Worm (Caenorhabditis elegans) whole organism, late embryonic: ENCODE data around the gene srh-272.

Source experiments
- C38D4.7 ChIP-seq: fragments of 200-800 bp; sonication (Bioruptor generic); optimal IDR thresholded peaks from 2 replicates; lab custom pipeline; 2018; ENCODE audit warnings: mild to moderate bottlenecking, missing genetic modification characterization, moderate library complexity, missing compliant biosample characterization
- K09A11.1 ChIP-seq: sonication (generic microtip); optimal IDR thresholded peaks from 2 replicates; lab custom pipeline; 2017; ENCODE audit warnings: antibody characterized with exemption, mild to moderate bottlenecking, missing genetic modification characterization, missing compliant biosample characterization; ENCODE audit not compliant: insufficient read depth
- T23F11.4 ChIP-seq: fragments of 200-800 bp; sonication (Bioruptor generic); optimal IDR thresholded peaks from 2 replicates; lab custom pipeline; 2018; ENCODE audit warnings: mild to moderate bottlenecking, missing genetic modification characterization, missing compliant biosample characterization
- Y22D7AL.16 ChIP-seq: sonication (generic microtip); optimal IDR thresholded peaks from 2 replicates; lab custom pipeline; 2016; ENCODE audit warnings: missing genetic modification characterization, missing compliant biosample characterization
- ceh-18 ChIP-seq: sonication (generic microtip); optimal IDR thresholded peaks from 2 replicates; lab custom pipeline; 2016; ENCODE audit warnings: missing genetic modification characterization, missing compliant biosample characterization
- ceh-2 ChIP-seq: sonication (generic microtip); optimal IDR thresholded peaks from 2 replicates; lab custom pipeline; 2016; ENCODE audit warnings: missing genotype, missing genetic modification characterization, missing compliant biosample characterization
- ceh-22 ChIP-seq: sonication (generic microtip); optimal IDR thresholded peaks from 2 replicates; lab custom pipeline; 2017; ENCODE audit warnings: missing biosample characterization, missing genetic modification characterization
- ceh-30 ChIP-seq: fragments of 150-350 bp; optimal IDR thresholded peaks from 2 replicates; lab custom pipeline; 2014; ENCODE audit warnings: missing biosample characterization, missing genetic modification characterization
- ceh-48 ChIP-seq: sonication (generic microtip); optimal IDR thresholded peaks from 2 replicates; lab custom pipeline; 2016; ENCODE audit warnings: missing genetic modification characterization, inconsistent platforms, missing compliant biosample characterization
- ceh-6 ChIP-seq: fragments of 200-800 bp; sonication (Bioruptor generic); optimal IDR thresholded peaks from 2 replicates; lab custom pipeline; 2018; ENCODE audit warnings: mild to moderate bottlenecking, missing genetic modification characterization, missing compliant biosample characterization
- dmd-4 ChIP-seq: sonication (generic microtip); optimal IDR thresholded peaks from 2 replicates; lab custom pipeline; 2016; ENCODE audit warnings: borderline replicate concordance, missing genetic modification characterization, missing compliant biosample characterization
- dve-1 ChIP-seq: sonication (generic microtip); optimal IDR thresholded peaks from 2 replicates; lab custom pipeline; 2017; ENCODE audit warnings: antibody characterized with exemption, mild to moderate bottlenecking, missing genetic modification characterization, missing compliant biosample characterization
- eyg-1 ChIP-seq: sonication (generic microtip); optimal IDR thresholded peaks from 2 replicates; lab custom pipeline; 2016; ENCODE audit warnings: missing genotype, missing genetic modification characterization, missing compliant biosample characterization
- hlh-13 ChIP-seq: fragments of 200-800 bp; sonication (Bioruptor generic); optimal IDR thresholded peaks from 2 replicates; lab custom pipeline; 2018; ENCODE audit warnings: mild to moderate bottlenecking, missing genetic modification characterization, missing compliant biosample characterization
- hlh-15 ChIP-seq: sonication (generic microtip); optimal IDR thresholded peaks from 2 replicates; lab custom pipeline; 2016; ENCODE audit warnings: missing genetic modification characterization, missing compliant biosample characterization
- hlh-30 ChIP-seq: sonication (generic microtip); optimal IDR thresholded peaks from 2 replicates; lab custom pipeline; 2017; ENCODE audit warnings: antibody characterized with exemption, missing genetic modification characterization, missing compliant biosample characterization; ENCODE audit not compliant: insufficient read depth
- lim-6 ChIP-seq: sonication (generic microtip); optimal IDR thresholded peaks from 2 replicates; lab custom pipeline; 2016; ENCODE audit warnings: missing genetic modification characterization, missing compliant biosample characterization
- mec-3 ChIP-seq: sonication (generic microtip); optimal IDR thresholded peaks from 2 replicates; lab custom pipeline; 2016; ENCODE audit warnings: borderline replicate concordance, missing genetic modification characterization, missing compliant biosample characterization
- nhr-232 ChIP-seq: sonication (generic microtip); optimal IDR thresholded peaks from 2 replicates; lab custom pipeline; 2016; ENCODE audit warnings: missing genetic modification characterization, missing compliant biosample characterization
- npax-4 ChIP-seq: sonication (generic microtip); optimal IDR thresholded peaks from 2 replicates; lab custom pipeline; 2016; ENCODE audit warnings: missing genetic modification characterization, missing compliant biosample characterization
- pag-3 ChIP-seq: sonication (generic microtip); optimal IDR thresholded peaks from 2 replicates; lab custom pipeline; 2016; ENCODE audit warnings: missing compliant biosample characterization, missing genetic modification characterization, borderline replicate concordance
- pha-2 ChIP-seq: sonication (generic microtip); optimal IDR thresholded peaks from 2 replicates; lab custom pipeline; 2017; ENCODE audit warnings: mild to moderate bottlenecking, missing genetic modification characterization, missing compliant biosample characterization
- pqm-1 ChIP-seq: sonication (generic microtip); optimal IDR thresholded peaks from 2 replicates; lab custom pipeline; 2016; ENCODE audit warnings: missing genetic modification characterization, missing compliant biosample characterization
- ref-2 ChIP-seq: sonication (generic microtip); optimal IDR thresholded peaks from 2 replicates; lab custom pipeline; 2016; ENCODE audit warnings: missing genetic modification characterization, missing compliant biosample characterization
- sox-2 ChIP-seq: fragments of 200-800 bp; sonication (Bioruptor generic); IDR thresholded peaks from 2 replicates; pipeline ENCODE4 v1.3.6; 2022; ENCODE audit warnings: missing genetic modification reagents, missing genetic modification characterization, missing compliant biosample characterization
- ttx-3 ChIP-seq: sonication (generic microtip); optimal IDR thresholded peaks from 2 replicates; lab custom pipeline; 2016; ENCODE audit warnings: missing genetic modification reagents, missing genetic modification characterization, missing compliant biosample characterization
- unc-3 ChIP-seq, 2 experiments: fragments of 200-800 bp in 1 of 2; sonication (Bioruptor generic) in 1 of 2; sonication (generic microtip) in 1 of 2; conservative IDR thresholded peaks in 1 of 2; optimal IDR thresholded peaks in 1 of 2; 2 replicates each; pipeline versions ENCODE4 v1.3.6 to Lab custom; 2016 to 2022; ENCODE audit warnings: missing compliant biosample characterization in 2 of 2, missing genetic modification characterization in 2 of 2, missing genetic modification reagents in 1 of 2
- unc-42 ChIP-seq: sonication (generic microtip); optimal IDR thresholded peaks from 2 replicates; lab custom pipeline; 2016; ENCODE audit warnings: missing genotype, missing genetic modification characterization, missing compliant biosample characterization
- unc-55 ChIP-seq: sonication (generic microtip); optimal IDR thresholded peaks from 2 replicates; lab custom pipeline; 2017; ENCODE audit warnings: missing biosample characterization, missing genetic modification reagents, missing genetic modification characterization
- ztf-16 ChIP-seq: sonication (generic microtip); optimal IDR thresholded peaks from 2 replicates; lab custom pipeline; 2017; ENCODE audit warnings: missing genetic modification characterization, missing compliant biosample characterization

Gene srh-272

ce11 chrV:2821618-2822272 is 41.4 kb upstream of the srh-272 start, which contains the start of gene srh-36:
srh-36 (minus strand) TSS chrV:2821668.
- TF ChIP-seq npax-4 (tag; lab: Kevin White, UChicago) (no peak), dmd-4 (tag; lab: Kevin White, UChicago) (no peak)

- TF ChIP-seq dve-1 (tag; lab: Kevin White, UChicago) (peak; percentile 85), lim-6 (tag; lab: Kevin White, UChicago) (no peak), ref-2 (no peak), sox-2 (GFP tag; lab: Robert Waterston, UW) (no peak), hlh-13 (no peak), ceh-18 (tag; lab: Kevin White, UChicago) (no peak), ceh-6 (GFP tag; lab: Kevin White, UChicago) (no peak)
These were observed 37.2 kb upstream of the srh-272 start for ce11 chrV:2825978-2826377.

- TF ChIP-seq ceh-48 (tag; lab: Kevin White, UChicago) (no peak), C38D4.7 (GFP tag; lab: Kevin White, UChicago) (no peak), unc-3 (GFP tag; conservative IDR thresholded peaks at IDR 0.05; lab: Robert Waterston, UW) (no peak), unc-3 (tag; optimal IDR thresholded peaks at IDR 0.05; lab: Kevin White, UChicago) (no peak), ttx-3 (no peak), unc-42 (peak; percentile 1), ref-2 (no peak)
These were observed 36.3 kb upstream of the srh-272 start, which contains the start of gene T03D3.5 for ce11 chrV:2826815-2827214. T03D3.5 (minus strand) TSS chrV:2826835.

DNA sequence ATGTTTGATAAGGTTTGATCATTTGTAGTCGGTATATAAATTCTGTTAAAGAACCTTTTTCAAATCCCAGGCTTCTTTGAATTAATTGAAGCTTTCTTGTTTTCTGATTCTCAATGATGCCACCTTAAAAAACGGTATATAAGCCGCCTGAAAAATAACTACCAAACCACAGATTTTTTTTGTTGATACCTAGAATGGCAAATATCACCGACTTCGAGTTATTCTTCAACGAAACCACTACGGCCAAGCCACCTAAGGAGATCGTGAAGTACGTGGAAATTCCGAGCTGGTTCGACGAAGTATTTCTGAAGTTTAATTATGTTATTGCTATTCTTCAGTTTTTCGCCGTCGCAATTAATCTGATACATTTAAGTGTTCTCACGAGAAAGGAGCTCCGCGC is 32.3 kb upstream of the srh-272 start, which contains the start of gene srw-2:
TSS of gene srw-2 (plus strand) at position 62 of the 400 bp plus-strand sequence.
- TF ChIP-seq ceh-30 (tag; lab: Kevin White, UChicago): no peak
- no peak for TF ChIP-seq ceh-22 (tag; lab: Kevin White, UChicago)
- no peak for TF ChIP-seq pqm-1 (tag; lab: Kevin White, UChicago)
- TF ChIP-seq Y22D7AL.16: no peak
- no peak for TF ChIP-seq T23F11.4
- no peak for TF ChIP-seq ttx-3
- TF ChIP-seq hlh-15 (tag; lab: Kevin White, UChicago): no peak
- no peak for TF ChIP-seq nhr-232
- TF ChIP-seq eyg-1 (tag; lab: Kevin White, UChicago): no peak
- TF ChIP-seq, all 69 proteins: peak for 0

DNA sequence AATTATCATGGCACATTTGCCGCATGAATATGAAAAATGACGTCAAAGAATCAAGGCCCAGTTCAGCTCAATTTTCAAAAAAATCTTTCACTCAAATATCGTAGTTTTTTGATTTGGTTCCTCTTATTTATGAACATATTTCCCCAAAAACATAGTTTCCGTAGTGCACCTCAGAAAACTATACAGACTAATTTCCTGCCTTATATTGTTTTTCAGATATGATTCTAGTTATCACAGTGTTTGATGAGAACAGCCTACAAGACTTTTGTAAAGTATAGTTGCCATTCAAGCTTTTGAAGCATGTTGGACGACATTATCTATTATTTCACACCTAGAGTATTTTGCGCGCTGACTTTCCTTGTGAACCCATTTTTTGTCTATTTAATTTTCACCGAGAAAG is 30.5 kb upstream of the srh-272 start, which contains the start of gene srj-50:
TSS of gene srj-50 (plus strand) at position 301 of the 400 bp plus-strand sequence.
- TF ChIP-seq ztf-16 (tag; lab: Kevin White, UChicago): no peak
- TF ChIP-seq ceh-30 (tag; lab: Kevin White, UChicago): no peak
- TF ChIP-seq K09A11.1 (tag; lab: Kevin White, UChicago): no peak
- TF ChIP-seq ceh-6 (GFP tag; lab: Kevin White, UChicago): no peak
- TF ChIP-seq pag-3 (tag; lab: Kevin White, UChicago): no peak
- TF ChIP-seq pha-2 (tag; lab: Kevin White, UChicago): no peak
- TF ChIP-seq unc-42: no peak
- TF ChIP-seq ceh-2 (tag; lab: Kevin White, UChicago): no peak
- TF ChIP-seq mec-3: no peak
- no peak for TF ChIP-seq ref-2
- no peak for TF ChIP-seq hlh-15 (tag; lab: Kevin White, UChicago)
- TF ChIP-seq Y22D7AL.16: no peak

DNA sequence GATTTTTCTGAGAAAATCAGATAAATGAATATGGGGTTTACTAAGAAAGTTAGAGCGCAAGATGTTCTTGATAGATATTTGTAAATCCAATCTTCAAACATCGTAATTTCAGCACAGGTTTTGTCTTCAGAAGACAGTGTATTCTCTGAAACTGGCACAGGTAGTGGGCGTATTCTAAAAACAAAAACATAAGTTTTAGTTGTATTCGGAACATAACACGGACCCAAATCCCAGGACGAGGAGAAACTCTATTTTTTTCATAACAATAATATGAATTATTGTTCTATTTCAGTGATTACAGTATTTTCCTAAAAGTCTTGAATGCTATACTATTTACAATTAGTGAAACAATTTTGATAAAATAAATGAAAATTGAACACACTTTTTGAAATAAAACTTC is 26.6 kb upstream of the srh-272 start, which contains the start of gene srj-45:
TSS of gene srj-45 (minus strand) at position 101 of the 400 bp plus-strand sequence.
- no peak for TF ChIP-seq unc-42
- no peak for TF ChIP-seq unc-55 (GFP tag; lab: Kevin White, UChicago)
- no peak for TF ChIP-seq hlh-30 (tag; lab: Kevin White, UChicago)
- TF ChIP-seq, all 69 proteins: peak for 0
